Fruit fly (Drosophila melanogaster): ENCODE data around the gene p38c.
A peak's percentile ranks its signal among the peaks of the same experiment; 100 is the strongest.

The p38c gene

DNA sequence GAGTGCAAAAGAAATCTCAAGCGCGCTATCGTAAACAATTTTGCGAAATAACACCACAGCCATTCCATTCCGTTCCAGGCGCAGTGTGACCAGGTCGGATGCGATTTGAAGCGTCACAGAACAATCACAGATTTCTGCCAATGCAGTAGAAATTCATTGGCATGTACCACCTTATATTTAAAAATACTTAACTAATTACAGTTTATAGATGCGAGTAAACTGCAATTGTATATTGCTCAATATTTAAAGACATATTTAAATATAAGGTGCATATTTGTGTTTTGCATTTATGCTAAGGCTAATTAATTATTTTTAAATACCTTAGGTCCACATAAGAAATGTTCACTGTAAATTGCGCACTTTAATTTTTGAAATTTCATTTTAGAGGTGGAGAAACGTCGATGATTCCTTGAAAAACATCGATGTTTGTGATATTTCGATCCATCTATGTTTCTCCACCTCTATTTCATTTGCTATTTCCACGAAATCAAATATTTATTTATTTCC lies 43.4 kb upstream of the p38c start, which contains the start of the genes SMC6 and CG6204 (continued):
- TF ChIP-seq gem (tag; optimal IDR thresholded peaks at IDR 0.05), result peak; percentile 97
- peak; percentile 86 for TF ChIP-seq CG11085 (GFP tag; IDR thresholded peaks at IDR 0.05)
- TF ChIP-seq MTF-1 (GFP tag; optimal IDR thresholded peaks at IDR 0.05; ENCODE audit: borderline replicate concordance), result peak; percentile 78
- TF ChIP-seq Abd-B (GFP tag; optimal IDR thresholded peaks at IDR 0.05), result peak; percentile 97
- TF ChIP-seq grn (GFP tag; optimal IDR thresholded peaks at IDR 0.05), result no peak
- peak; percentile 67; the same call in 1 of the 2 replicates for TF ChIP-seq CG10321 (GFP tag; IDR thresholded peaks at IDR 0.05)
- peak; percentile 59 for TF ChIP-seq da (GFP tag; optimal IDR thresholded peaks at IDR 0.05)
- TF ChIP-seq Jarid2 (GFP tag; optimal IDR thresholded peaks at IDR 0.05), result no peak
- TF ChIP-seq ERR (GFP tag; optimal IDR thresholded peaks at IDR 0.05), result peak; percentile 64
- peak; percentile 97 for TF ChIP-seq Fer3 (tag; optimal IDR thresholded peaks at IDR 0.05)
- peak; percentile 76 for TF ChIP-seq Side (GFP tag; optimal IDR thresholded peaks at IDR 0.05)
- no peak for TF ChIP-seq CG1832 (GFP tag; optimal IDR thresholded peaks at IDR 0.05)
- TF ChIP-seq her (GFP tag; optimal IDR thresholded peaks at IDR 0.05), result peak; percentile 44
- TF ChIP-seq gcm (GFP tag; optimal IDR thresholded peaks at IDR 0.05), result peak; percentile 92
- peak; percentile 79 for TF ChIP-seq jing (GFP tag; optimal IDR thresholded peaks at IDR 0.05)
- TF ChIP-seq CG4617 (GFP tag; optimal IDR thresholded peaks at IDR 0.05; ENCODE audit: borderline replicate concordance), result peak; percentile 61
- TF ChIP-seq lola (GFP tag; optimal IDR thresholded peaks at IDR 0.05), result peak in 1 of 3 experiments; percentile 90
- TF ChIP-seq crc (GFP tag; optimal IDR thresholded peaks at IDR 0.05), result peak; percentile 77
- TF ChIP-seq CG6791 (GFP tag; IDR thresholded peaks at IDR 0.05; ENCODE audit: partially characterized antibody), result no peak
- TF ChIP-seq CG34422 (GFP tag; IDR thresholded peaks at IDR 0.05), result peak; percentile 95
- TF ChIP-seq CG18764 (GFP tag; optimal IDR thresholded peaks at IDR 0.05), result peak; percentile 81
- peak; percentile 86 for TF ChIP-seq Nf-YC (tag; optimal IDR thresholded peaks at IDR 0.05)
- TF ChIP-seq HmgD (GFP tag; optimal IDR thresholded peaks at IDR 0.05), result peak; percentile 39
- peak; percentile 96 for TF ChIP-seq CG12769 (tag; optimal IDR thresholded peaks at IDR 0.05)
- no peak for TF ChIP-seq vnd (GFP tag; IDR thresholded peaks at IDR 0.05; ENCODE audit: partially characterized antibody)
- peak; percentile 95 for TF ChIP-seq CG9215 (GFP tag; IDR thresholded peaks at IDR 0.05)
- TF ChIP-seq vfl (GFP tag; optimal IDR thresholded peaks at IDR 0.05), result peak; percentile 80
- TF ChIP-seq Neu2 (GFP tag; optimal IDR thresholded peaks at IDR 0.05; ENCODE audit: borderline replicate concordance), result peak; percentile 26
- TF ChIP-seq CG12744 (GFP tag; optimal IDR thresholded peaks at IDR 0.05), result peak; percentile 80
- TF ChIP-seq ATbp (GFP tag; optimal IDR thresholded peaks at IDR 0.05), result peak; percentile 90
- TF ChIP-seq CG9876 (GFP tag; optimal IDR thresholded peaks at IDR 0.05), result peak; percentile 53
- TF ChIP-seq zf30C (GFP tag; optimal IDR thresholded peaks at IDR 0.05), result no peak
- TF ChIP-seq Gsc (GFP tag; IDR thresholded peaks at IDR 0.05), result peak; percentile 80
- peak in 1 of 2 experiments; percentile 91 for TF ChIP-seq Eip74EF (GFP tag; optimal IDR thresholded peaks at IDR 0.05)
- peak; percentile 85 for TF ChIP-seq gsb (GFP tag; IDR thresholded peaks at IDR 0.05)
- peak; percentile 82 for TF ChIP-seq jumu (GFP tag; optimal IDR thresholded peaks at IDR 0.05)
- TF ChIP-seq zfh1 (GFP tag; IDR thresholded peaks at IDR 0.05), result peak; percentile 93
- peak; percentile 67; the same call in 1 of the 2 replicates for TF ChIP-seq gt (GFP tag; IDR thresholded peaks at IDR 0.05)
- TF ChIP-seq ssp (GFP tag; IDR thresholded peaks at IDR 0.05), result peak; percentile 86

DNA sequence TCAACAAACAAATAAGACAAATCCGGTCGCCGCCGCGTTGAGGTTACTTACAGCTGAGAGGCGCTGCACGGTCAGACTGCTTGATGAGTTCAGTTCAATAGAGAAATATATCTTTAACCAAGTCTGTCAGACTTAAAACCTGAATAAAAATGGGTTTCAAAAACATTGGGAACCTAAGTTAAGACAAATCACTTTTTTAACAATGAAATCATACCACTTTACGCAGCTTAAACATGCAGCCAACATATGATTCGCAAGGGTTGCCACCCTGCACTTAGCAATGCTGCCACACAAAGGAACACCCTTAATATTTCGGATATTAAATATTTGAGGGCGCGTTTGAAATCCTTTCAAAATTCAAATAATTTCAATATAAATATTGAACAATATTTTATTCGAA lies 38.6 kb upstream of the p38c start, which contains the start of gene CG5515:
Gene CG5515, minus strand, starts transcription at position 278 of the 400 bp plus-strand sequence.
- peak; percentile 92 for TF ChIP-seq Optix (GFP tag; IDR thresholded peaks at IDR 0.05)
- TF ChIP-seq en (GFP tag; optimal IDR thresholded peaks at IDR 0.05), result peak; percentile 35
- TF ChIP-seq CG4707 (GFP tag; optimal IDR thresholded peaks at IDR 0.05), result no peak
- peak; percentile 82 for TF ChIP-seq HmgZ (tag; optimal IDR thresholded peaks at IDR 0.05)
- peak; percentile 3 for TF ChIP-seq kni (GFP tag; optimal IDR thresholded peaks at IDR 0.05)
- TF ChIP-seq mam (GFP tag; optimal IDR thresholded peaks at IDR 0.05), result peak; percentile 66
- peak; percentile 41 for TF ChIP-seq CG8388 (GFP tag; optimal IDR thresholded peaks at IDR 0.05)
- peak; percentile 80 for TF ChIP-seq Hr3 (GFP tag; optimal IDR thresholded peaks at IDR 0.05)
- TF ChIP-seq Hmr (GFP tag; optimal IDR thresholded peaks at IDR 0.05), result no peak
- no peak for TF ChIP-seq Camta (GFP tag; optimal IDR thresholded peaks at IDR 0.05)
- TF ChIP-seq CG17612 (GFP tag; IDR thresholded peaks at IDR 0.05), result peak; percentile 27; the same call in 1 of the 2 replicates
- TF ChIP-seq grau (tag; optimal IDR thresholded peaks at IDR 0.05), result peak; percentile 77
- TF ChIP-seq CG15479 (GFP tag; optimal IDR thresholded peaks at IDR 0.05), result no peak

Measured in whole organism, embryonic.